Worm (Caenorhabditis elegans): Measurements from ENCODE around the gene cdh-8.

ce11 chrIV:396373-396772, 56.8 kb downstream of the cdh-8 start, which contains the start of gene rrp-8:
- TF ChIP-seq tbx-37 (GFP tag; conservative IDR thresholded peaks at IDR 0.05): no peak
- TF ChIP-seq hmg-4 (GFP tag; optimal IDR thresholded peaks at IDR 0.05): no peak
- no peak for TF ChIP-seq ama-1 (optimal IDR thresholded peaks at IDR 0.05)
- TF ChIP-seq aly-1 (tag; optimal IDR thresholded peaks at IDR 0.05): no peak
- no peak for TF ChIP-seq ets-7 (tag; optimal IDR thresholded peaks at IDR 0.05)
- TF ChIP-seq B0310.2 (tag; optimal IDR thresholded peaks at IDR 0.05): no peak
- TF ChIP-seq flt-1 (GFP tag; IDR thresholded peaks at IDR 0.05): no peak
- TF ChIP-seq ceh-36 (tag; optimal IDR thresholded peaks at IDR 0.05): no peak
- no peak for TF ChIP-seq pes-1 (GFP tag; IDR thresholded peaks at IDR 0.05)
- no peak for TF ChIP-seq tbx-11 (GFP tag; IDR thresholded peaks at IDR 0.05)
- no peak for TF ChIP-seq hmbx-1 (tag; optimal IDR thresholded peaks at IDR 0.05)
- TF ChIP-seq ceh-13 (GFP tag; optimal IDR thresholded peaks at IDR 0.05): no peak
- no peak for TF ChIP-seq F13C5.2 (tag; optimal IDR thresholded peaks at IDR 0.05)
